Fruit fly (Drosophila melanogaster) whole organism, pupa: ENCODE results near the gene CG4511.

Experiments used
- CG10348 ChIP-seq: fragments of 200-800 bp; sonication (Bioruptor generic); IDR thresholded peaks from 2 replicates; pipeline ENCODE4 v1.3.6; 2022; ENCODE audit warnings: missing biosample characterization, missing genetic modification characterization
- CG12605 ChIP-seq: fragments of 200-800 bp; sonication (Bioruptor generic); IDR thresholded peaks from 2 replicates; pipeline ENCODE4 v1.3.6; 2022; ENCODE audit warnings: missing biosample characterization, missing genetic modification characterization
- CG13204 ChIP-seq: fragments of 200-800 bp; sonication (Bioruptor generic); optimal IDR thresholded peaks from 2 replicates; lab custom pipeline; 2018; ENCODE audit warnings: missing biosample characterization, mild to moderate bottlenecking, missing genetic modification characterization, moderate library complexity
- CG14655 ChIP-seq: fragments of 200-800 bp; sonication (Bioruptor generic); optimal IDR thresholded peaks from 3 replicates; lab custom pipeline; 2017; ENCODE audit warnings: mild to moderate bottlenecking, missing biosample characterization, missing genetic modification reagents, missing genetic modification characterization
- CG15710 ChIP-seq: fragments of 200-800 bp; sonication (Bioruptor generic); optimal IDR thresholded peaks from 2 replicates; lab custom pipeline; 2018; ENCODE audit warnings: missing biosample characterization, mild to moderate bottlenecking, missing genetic modification characterization, moderate library complexity
- CG17806 ChIP-seq: fragments of 200-800 bp; sonication (Bioruptor generic); optimal IDR thresholded peaks from 2 replicates; lab custom pipeline; 2018; ENCODE audit warnings: missing biosample characterization, mild to moderate bottlenecking, missing genetic modification characterization, moderate library complexity
- CG32121 ChIP-seq: fragments of 200-800 bp; sonication (Bioruptor generic); IDR thresholded peaks from 2 replicates; pipeline ENCODE4 v1.3.6; 2022; ENCODE audit warnings: missing biosample characterization, missing genetic modification characterization
- CG34367 ChIP-seq: fragments of 200-800 bp; sonication (Bioruptor generic); optimal IDR thresholded peaks from 2 replicates; lab custom pipeline; 2018; ENCODE audit warnings: missing biosample characterization, mild to moderate bottlenecking, missing genetic modification characterization
- CG4496 ChIP-seq: fragments of 200-800 bp; sonication (Bioruptor generic); IDR thresholded peaks from 3 replicates; pipeline ENCODE4 v1.3.6; 2022; ENCODE audit warnings: missing biosample characterization, missing genetic modification characterization
- CG8159 ChIP-seq: fragments of 200-800 bp; sonication (Bioruptor generic); optimal IDR thresholded peaks from 3 replicates; lab custom pipeline; 2018; ENCODE audit warnings: missing biosample characterization, mild to moderate bottlenecking, missing genetic modification characterization, moderate library complexity
- CG8301 ChIP-seq: fragments of 200-800 bp; sonication (Bioruptor generic); optimal IDR thresholded peaks from 2 replicates; lab custom pipeline; 2018; ENCODE audit warnings: missing biosample characterization, mild to moderate bottlenecking, missing genetic modification characterization
- CG9948 ChIP-seq: fragments of 200-800 bp; sonication (Bioruptor generic); optimal IDR thresholded peaks from 2 replicates; lab custom pipeline; 2018; ENCODE audit warnings: missing biosample characterization, mild to moderate bottlenecking, missing genetic modification characterization, moderate library complexity
- D1 ChIP-seq: fragments of 200-800 bp; sonication (Bioruptor generic); optimal IDR thresholded peaks from 2 replicates; lab custom pipeline; 2018; ENCODE audit warnings: missing biosample characterization, mild to moderate bottlenecking, missing genetic modification characterization, moderate library complexity
- EcR ChIP-seq: fragments of 200-800 bp; sonication (Bioruptor generic); optimal IDR thresholded peaks from 3 replicates; lab custom pipeline; 2019; ENCODE audit warnings: missing biosample characterization, missing genetic modification characterization, mild to moderate bottlenecking, moderate library complexity, missing genetic modification reagents
- Ets98B ChIP-seq: fragments of 200-800 bp; sonication (Bioruptor generic); IDR thresholded peaks from 2 replicates; pipeline ENCODE4 v1.3.6; 2022; ENCODE audit warnings: missing biosample characterization, missing genetic modification characterization
- Pif1A ChIP-seq: fragments of 200-800 bp; sonication (Bioruptor generic); optimal IDR thresholded peaks from 3 replicates; lab custom pipeline; 2016; ENCODE audit warnings: missing biosample characterization, missing genetic modification characterization
- Pif1B ChIP-seq: fragments of 200-800 bp; sonication (Bioruptor generic); optimal IDR thresholded peaks from 3 replicates; lab custom pipeline; 2016; ENCODE audit warnings: missing biosample characterization, missing genetic modification characterization
- Snoo ChIP-seq: fragments of 200-800 bp; sonication (Bioruptor generic); optimal IDR thresholded peaks from 3 replicates; lab custom pipeline; 2017; ENCODE audit warnings: missing biosample characterization, mild to moderate bottlenecking, missing genetic modification characterization, inconsistent platforms
- fd96Ca ChIP-seq: fragments of 200-800 bp; sonication (Bioruptor generic); IDR thresholded peaks from 3 replicates; pipeline ENCODE4 v1.3.6; 2022; ENCODE audit warnings: missing biosample characterization, missing genetic modification characterization
- gl ChIP-seq: fragments of 200-800 bp; sonication (Bioruptor generic); optimal IDR thresholded peaks from 2 replicates; lab custom pipeline; 2018; ENCODE audit warnings: missing biosample characterization, mild to moderate bottlenecking, missing genetic modification characterization
- rn ChIP-seq: fragments of 200-800 bp; sonication (Bioruptor generic); IDR thresholded peaks from 2 replicates; pipeline ENCODE4 v1.3.6; 2022; ENCODE audit warnings: missing biosample characterization, missing genetic modification characterization

Gene CG4511

dm6 chr3R:10832526-10833165, 21.7 kb upstream of the CG4511 start:
- peak; percentile 72 for TF ChIP-seq D1 (tag; lab: Kevin White, UChicago)
- TF ChIP-seq CG17806 (tag; lab: Kevin White, UChicago), result peak; percentile 94
- TF ChIP-seq CG15710 (tag; lab: Kevin White, UChicago), result peak; percentile 73
- peak; percentile 96 for TF ChIP-seq CG14655 (GFP tag; lab: Kevin White, UChicago)
- TF ChIP-seq Pif1B (GFP tag; lab: Kevin White, UChicago), result peak; percentile 88
- peak; percentile 97 for TF ChIP-seq fd96Ca (GFP tag; lab: Robert Waterston, UW)
- peak; percentile 37 for TF ChIP-seq CG13204 (GFP tag; lab: Kevin White, UChicago)
- peak; percentile 27 for TF ChIP-seq Snoo (tag; lab: Kevin White, UChicago)
- peak; percentile 62 for TF ChIP-seq CG34367 (tag; lab: Kevin White, UChicago)
- peak; percentile 89 for TF ChIP-seq CG9948 (tag; lab: Kevin White, UChicago)
- TF ChIP-seq CG12605, result peak; percentile 77
- TF ChIP-seq Pif1A (GFP tag; lab: Kevin White, UChicago), result peak; percentile 92
- peak; percentile 91 for TF ChIP-seq gl (tag; lab: Kevin White, UChicago)
- TF ChIP-seq CG10348 (GFP tag; lab: Robert Waterston, UW), result peak; percentile 38; the same call in 1 of the 2 replicates
- TF ChIP-seq Ets98B (GFP tag; lab: Robert Waterston, UW), result peak; percentile 90
- TF ChIP-seq CG4496 (GFP tag; lab: Robert Waterston, UW), result peak; percentile 96
- peak; percentile 79 for TF ChIP-seq rn (GFP tag; lab: Robert Waterston, UW)
- peak; percentile 96 for TF ChIP-seq CG8301 (tag; lab: Kevin White, UChicago)
- peak; percentile 93 for TF ChIP-seq CG32121 (GFP tag; lab: Robert Waterston, UW)
- TF ChIP-seq EcR (GFP tag; lab: Kevin White, UChicago), result no peak
- TF ChIP-seq CG8159 (tag; lab: Kevin White, UChicago), result peak; percentile 91

- peak; percentile 94 for TF ChIP-seq CG9948 (tag; lab: Kevin White, UChicago)
- peak; percentile 96 for TF ChIP-seq CG8301 (tag; lab: Kevin White, UChicago)
- TF ChIP-seq gl (tag; lab: Kevin White, UChicago), result peak; percentile 92
- TF ChIP-seq D1 (tag; lab: Kevin White, UChicago), result peak; percentile 68
- peak; percentile 95 for TF ChIP-seq CG34367 (tag; lab: Kevin White, UChicago)
- peak; percentile 94 for TF ChIP-seq CG17806 (tag; lab: Kevin White, UChicago)
- TF ChIP-seq CG32121 (GFP tag; lab: Robert Waterston, UW), result peak; percentile 93
- TF ChIP-seq Snoo (tag; lab: Kevin White, UChicago), result peak; percentile 96
- TF ChIP-seq rn (GFP tag; lab: Robert Waterston, UW), result peak; percentile 92
- TF ChIP-seq Pif1B (GFP tag; lab: Kevin White, UChicago), result peak; percentile 96
- peak; percentile 67 for TF ChIP-seq EcR (GFP tag; lab: Kevin White, UChicago)
- peak; percentile 96 for TF ChIP-seq Ets98B (GFP tag; lab: Robert Waterston, UW)
- TF ChIP-seq CG13204 (GFP tag; lab: Kevin White, UChicago), result peak; percentile 96
- TF ChIP-seq CG12605, result peak; percentile 96
- peak; percentile 94 for TF ChIP-seq CG15710 (tag; lab: Kevin White, UChicago)
- peak; percentile 96 for TF ChIP-seq Pif1A (GFP tag; lab: Kevin White, UChicago)
- TF ChIP-seq CG10348 (GFP tag; lab: Robert Waterston, UW), result peak; percentile 75
- peak; percentile 93 for TF ChIP-seq CG8159 (tag; lab: Kevin White, UChicago)
- peak; percentile 96 for TF ChIP-seq CG14655 (GFP tag; lab: Kevin White, UChicago)
- TF ChIP-seq fd96Ca (GFP tag; lab: Robert Waterston, UW), result peak; percentile 97
- TF ChIP-seq CG4496 (GFP tag; lab: Robert Waterston, UW), result peak; percentile 97
- TF ChIP-seq, all 21 proteins: peak for 21
Measured at dm6 chr3R:10834893-10835292, 19.4 kb upstream of the CG4511 start.

DNA sequence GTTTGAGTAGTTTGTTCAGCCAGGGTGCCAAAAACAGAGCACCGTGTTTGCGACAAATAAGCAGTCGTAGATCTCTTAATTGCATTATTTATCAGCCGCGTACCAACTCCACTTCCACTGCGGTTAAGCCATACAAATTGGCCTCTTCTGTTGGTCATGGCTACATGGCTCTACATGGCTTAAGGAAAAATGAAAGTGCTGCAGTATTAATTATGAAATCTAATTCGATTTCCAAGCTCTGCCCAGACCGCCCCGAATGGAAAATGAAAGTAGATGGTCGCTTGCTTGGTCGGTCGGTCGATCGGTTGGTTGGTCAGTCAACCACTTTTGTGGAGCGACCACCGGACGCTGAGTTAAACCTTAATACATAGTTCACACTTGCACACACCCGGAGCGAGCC, 17.4 kb upstream of the CG4511 start:
- TF ChIP-seq gl (tag; lab: Kevin White, UChicago) (no peak), CG13204 (GFP tag; lab: Kevin White, UChicago) (no peak), Ets98B (GFP tag; lab: Robert Waterston, UW) (no peak), CG4496 (GFP tag; lab: Robert Waterston, UW) (no peak), D1 (tag; lab: Kevin White, UChicago) (no peak), Snoo (tag; lab: Kevin White, UChicago) (no peak), CG14655 (GFP tag; lab: Kevin White, UChicago) (no peak), EcR (GFP tag; lab: Kevin White, UChicago) (no peak), rn (GFP tag; lab: Robert Waterston, UW) (no peak), CG12605 (no peak), CG9948 (tag; lab: Kevin White, UChicago) (no peak), CG17806 (tag; lab: Kevin White, UChicago) (no peak), CG8301 (tag; lab: Kevin White, UChicago) (no peak), fd96Ca (GFP tag; lab: Robert Waterston, UW) (no peak)

DNA sequence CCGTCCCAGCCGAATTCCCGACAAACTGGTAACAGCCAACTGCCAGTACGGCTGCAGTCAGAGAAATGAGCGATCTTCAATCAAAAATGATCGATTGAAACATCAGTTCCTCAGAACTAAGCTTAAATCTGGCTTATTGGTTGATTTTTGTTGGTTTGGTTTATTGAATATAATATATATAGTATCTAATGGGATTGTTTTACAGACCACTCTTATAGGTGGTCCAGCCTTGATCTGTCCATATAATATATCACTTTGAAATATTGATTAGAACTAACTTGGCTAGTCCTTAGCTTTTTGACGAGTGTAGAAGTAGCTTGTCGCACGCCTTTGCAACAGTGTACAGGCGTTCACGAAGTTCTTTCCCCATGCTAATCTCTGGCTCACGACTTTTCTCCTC, 11.9 kb upstream of the CG4511 start:
- TF ChIP-seq CG4496 (GFP tag; lab: Robert Waterston, UW) (no peak), CG15710 (tag; lab: Kevin White, UChicago) (peak; percentile 44), CG8159 (tag; lab: Kevin White, UChicago) (peak; percentile 52), CG13204 (GFP tag; lab: Kevin White, UChicago) (peak; percentile 42), gl (tag; lab: Kevin White, UChicago) (peak; percentile 11), Ets98B (GFP tag; lab: Robert Waterston, UW) (no peak), CG17806 (tag; lab: Kevin White, UChicago) (peak; percentile 42), CG34367 (tag; lab: Kevin White, UChicago) (peak; percentile 32), Pif1A (GFP tag; lab: Kevin White, UChicago) (no peak), CG9948 (tag; lab: Kevin White, UChicago) (peak; percentile 37), CG14655 (GFP tag; lab: Kevin White, UChicago) (peak; percentile 75), CG8301 (tag; lab: Kevin White, UChicago) (peak; percentile 47), CG32121 (GFP tag; lab: Robert Waterston, UW) (no peak)
- TF ChIP-seq, all 21 proteins: peak for 9
